Worm (Caenorhabditis elegans) whole organism, mixed stage, embryonic: ENCODE data around the gene srt-18.

ENCODE experiments used
- flh-1 ChIP-seq: fragments of 200-800 bp; sonication (Bioruptor generic); optimal IDR thresholded peaks from 2 replicates; lab custom pipeline; 2018; ENCODE audit warnings: mild to moderate bottlenecking, missing genetic modification characterization, moderate library complexity, missing compliant biosample characterization
- lsy-2 ChIP-seq: fragments of 150-350 bp; optimal IDR thresholded peaks from 2 replicates; lab custom pipeline; 2014; ENCODE audit warnings: missing biosample characterization, missing genetic modification characterization
- unc-39 ChIP-seq: fragments of 150-350 bp; optimal IDR thresholded peaks from 2 replicates; lab custom pipeline; 2014; ENCODE audit warnings: missing biosample characterization, missing genetic modification characterization

DNA sequence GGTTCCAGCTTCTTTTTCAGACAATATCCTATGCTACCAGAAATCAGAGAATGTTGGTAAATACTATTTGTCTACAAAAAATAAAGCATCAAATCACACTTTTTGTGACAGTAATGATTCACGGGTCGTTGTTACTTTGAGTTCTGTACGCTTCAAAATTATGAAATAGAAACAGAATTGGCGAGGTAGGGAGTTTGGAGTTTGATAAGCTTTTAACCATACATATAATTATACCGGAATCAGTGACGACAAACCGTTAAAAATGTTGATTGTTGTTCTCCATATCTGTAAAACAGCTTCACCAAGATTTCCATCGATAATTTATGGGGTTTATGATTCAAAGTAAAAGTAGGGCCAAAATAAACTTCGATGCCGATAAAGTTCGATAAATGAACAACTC lies 37.5 kb downstream of the srt-18 start:
- TF ChIP-seq flh-1 (GFP tag; lab: Kevin White, UChicago) (no peak), unc-39 (tag; lab: Kevin White, UChicago) (no peak), lsy-2 (tag; lab: Kevin White, UChicago) (no peak)
